Worm (Caenorhabditis elegans) whole organism, L4 larva: ENCODE measurements around the gene C16D9.1.

ENCODE experiments used
- F49E8.2 ChIP-seq: sonication (generic microtip); optimal IDR thresholded peaks from 2 replicates; lab custom pipeline; 2016; ENCODE audit warnings: missing compliant biosample characterization, mild to moderate bottlenecking, missing genetic modification characterization, borderline replicate concordance
- R02D3.7 ChIP-seq: fragments of 150-350 bp; sonication (generic microtip); optimal IDR thresholded peaks from 3 replicates; lab custom pipeline; 2014; ENCODE audit warnings: missing biosample characterization, missing genetic modification characterization
- T20F7.1 ChIP-seq: fragments of 200-800 bp; sonication (Bioruptor generic); optimal IDR thresholded peaks from 2 replicates; lab custom pipeline; 2018; ENCODE audit warnings: mild to moderate bottlenecking, missing genetic modification characterization, missing compliant biosample characterization
- Y5F2A.4 ChIP-seq: fragments of 200-800 bp; sonication (Bioruptor generic); optimal IDR thresholded peaks from 2 replicates; lab custom pipeline; 2018; ENCODE audit warnings: mild to moderate bottlenecking, missing genetic modification characterization, missing compliant biosample characterization
- aha-1 ChIP-seq: fragments of 150-350 bp; peaks from one replicate; lab custom pipeline; 2014; ENCODE audit warnings: missing biosample characterization, missing genetic modification characterization
- cey-2 ChIP-seq: sonication (generic microtip); optimal IDR thresholded peaks from 3 replicates; lab custom pipeline; 2017; ENCODE audit warnings: missing genetic modification characterization, mild to moderate bottlenecking, missing compliant biosample characterization, antibody characterized with exemption, borderline replicate concordance; ENCODE audit not compliant: insufficient read depth
- daf-12 ChIP-seq: fragments of 150-350 bp; optimal IDR thresholded peaks from 2 replicates; lab custom pipeline; 2014; ENCODE audit warnings: missing biosample characterization, missing genetic modification reagents, missing genetic modification characterization
- daf-16 ChIP-seq, 3 experiments: sonication (generic microtip); optimal IDR thresholded peaks; 2 replicates each; lab custom pipeline; 2016 to 2017; ENCODE audit warnings: missing genetic modification characterization in 3 of 3, missing genetic modification reagents in 3 of 3, mild to moderate bottlenecking in 2 of 3, missing compliant biosample characterization in 2 of 3, missing biosample characterization in 1 of 3, moderate library complexity in 1 of 3
- dmd-6 ChIP-seq: fragments of 200-800 bp; sonication (Bioruptor generic); IDR thresholded peaks from 2 replicates; pipeline ENCODE4 v1.3.6; 2022; ENCODE audit warnings: missing genetic modification reagents, missing genetic modification characterization, missing compliant biosample characterization
- dmd-8 ChIP-seq: fragments of 200-800 bp; sonication (Bioruptor generic); IDR thresholded peaks from 2 replicates; pipeline ENCODE4 v1.3.6; 2022; ENCODE audit warnings: missing genetic modification characterization, missing compliant biosample characterization
- dpl-1 ChIP-seq: fragments of 150-350 bp; optimal IDR thresholded peaks from 2 replicates; lab custom pipeline; 2014; ENCODE audit warnings: missing biosample characterization, missing genetic modification reagents, missing genetic modification characterization
- dve-1 ChIP-seq: sonication (generic microtip); optimal IDR thresholded peaks from 2 replicates; lab custom pipeline; 2017; ENCODE audit warnings: antibody characterized with exemption, mild to moderate bottlenecking, missing genetic modification characterization, missing compliant biosample characterization; ENCODE audit not compliant: insufficient read depth
- fkh-10 ChIP-seq: fragments of 150-350 bp; optimal IDR thresholded peaks from 2 replicates; lab custom pipeline; 2014; ENCODE audit warnings: missing biosample characterization, missing genetic modification reagents, missing genetic modification characterization
- fos-1 ChIP-seq: fragments of 150-350 bp; optimal IDR thresholded peaks from 2 replicates; lab custom pipeline; 2014; ENCODE audit warnings: missing biosample characterization, missing genetic modification characterization
- gei-8 ChIP-seq: fragments of 200-800 bp; sonication (Bioruptor generic); optimal IDR thresholded peaks from 2 replicates; lab custom pipeline; 2018; ENCODE audit warnings: mild to moderate bottlenecking, missing genetic modification characterization, missing compliant biosample characterization
- hlh-11 ChIP-seq: fragments of 200-800 bp; sonication (Bioruptor generic); optimal IDR thresholded peaks from 2 replicates; lab custom pipeline; 2018; ENCODE audit warnings: mild to moderate bottlenecking, missing genetic modification characterization, missing compliant biosample characterization
- hlh-30 ChIP-seq: sonication (generic microtip); optimal IDR thresholded peaks from 2 replicates; lab custom pipeline; 2017; ENCODE audit warnings: antibody characterized with exemption, mild to moderate bottlenecking, missing genetic modification characterization, missing compliant biosample characterization; ENCODE audit not compliant: insufficient read depth
- lin-1 ChIP-seq: fragments of 200-800 bp; sonication (Bioruptor generic); IDR thresholded peaks from 2 replicates; pipeline ENCODE4 v1.3.6; 2022; ENCODE audit warnings: missing genetic modification reagents, missing genetic modification characterization, missing compliant biosample characterization
- lin-15B ChIP-seq: fragments of 150-350 bp; sonication (generic microtip); optimal IDR thresholded peaks from 3 replicates; lab custom pipeline; 2014; ENCODE audit warnings: missing biosample characterization, missing genetic modification characterization
- mep-1 ChIP-seq: fragments of 150-350 bp; sonication (generic microtip); optimal IDR thresholded peaks from 3 replicates; lab custom pipeline; 2014; ENCODE audit warnings: missing biosample characterization, missing genetic modification characterization
- mxl-3 ChIP-seq: fragments of 200-800 bp; sonication (Bioruptor generic); optimal IDR thresholded peaks from 2 replicates; lab custom pipeline; 2018; ENCODE audit warnings: mild to moderate bottlenecking, missing genetic modification characterization, missing compliant biosample characterization
- nhr-10 ChIP-seq: fragments of 150-350 bp; optimal IDR thresholded peaks from 2 replicates; lab custom pipeline; 2014; ENCODE audit warnings: missing biosample characterization, missing genetic modification characterization
- nhr-25 ChIP-seq: sonication (generic microtip); optimal IDR thresholded peaks from 2 replicates; lab custom pipeline; 2017; ENCODE audit warnings: missing genetic modification characterization, mild to moderate bottlenecking, missing compliant biosample characterization, antibody characterized with exemption, moderate library complexity, borderline replicate concordance; ENCODE audit not compliant: insufficient read depth
- nhr-28 ChIP-seq: fragments of 150-350 bp; optimal IDR thresholded peaks from 2 replicates; lab custom pipeline; 2014; ENCODE audit warnings: missing biosample characterization, missing genetic modification characterization
- nhr-41 ChIP-seq: fragments of 200-800 bp; sonication (Bioruptor generic); IDR thresholded peaks from 2 replicates; pipeline ENCODE4 v1.3.6; 2022; ENCODE audit warnings: missing genetic modification reagents, missing genetic modification characterization, missing compliant biosample characterization
- nhr-42 ChIP-seq: fragments of 200-800 bp; sonication (Bioruptor generic); IDR thresholded peaks from 2 replicates; pipeline ENCODE4 v1.3.6; 2022; ENCODE audit warnings: missing genetic modification characterization, missing compliant biosample characterization
- nhr-48 ChIP-seq: sonication (generic microtip); optimal IDR thresholded peaks from 2 replicates; lab custom pipeline; 2016; ENCODE audit warnings: mild to moderate bottlenecking, missing genetic modification characterization, missing compliant biosample characterization
- nhr-77 ChIP-seq: fragments of 150-350 bp; optimal IDR thresholded peaks from 2 replicates; lab custom pipeline; 2014; ENCODE audit warnings: missing biosample characterization, missing genetic modification characterization
- pqm-1 ChIP-seq: sonication (generic microtip); optimal IDR thresholded peaks from 2 replicates; lab custom pipeline; 2017; ENCODE audit warnings: missing biosample characterization, missing genetic modification characterization
- snpc-1.2 ChIP-seq: fragments of 200-800 bp; sonication (Bioruptor generic); IDR thresholded peaks from 2 replicates; pipeline ENCODE4 v1.3.6; 2022; ENCODE audit warnings: missing genetic modification reagents, missing genetic modification characterization, missing compliant biosample characterization
- spr-1 ChIP-seq: sonication (generic microtip); optimal IDR thresholded peaks from 2 replicates; lab custom pipeline; 2016; ENCODE audit warnings: mild to moderate bottlenecking, missing genetic modification characterization, missing compliant biosample characterization
- unc-62 ChIP-seq, 3 experiments: fragments of 150-350 bp in 1 of 3; sonication (generic microtip); optimal IDR thresholded peaks in 2 of 3; peaks in 1 of 3; 1 replicate in 1 of 3; 2 replicates in 2 of 3; lab custom pipeline; 2014 to 2017; ENCODE audit warnings: missing biosample characterization in 3 of 3, missing genetic modification characterization in 3 of 3, missing genetic modification reagents in 3 of 3, missing genotype in 1 of 3
- zip-11 ChIP-seq: fragments of 200-800 bp; sonication (Bioruptor generic); IDR thresholded peaks from 2 replicates; pipeline ENCODE4 v1.3.6; 2022; ENCODE audit warnings: missing genetic modification characterization, missing compliant biosample characterization
- ztf-11 ChIP-seq: fragments of 150-350 bp; optimal IDR thresholded peaks from 2 replicates; lab custom pipeline; 2014; ENCODE audit warnings: missing biosample characterization, missing genetic modification characterization
- ztf-7 ChIP-seq: fragments of 150-350 bp; optimal IDR thresholded peaks from 2 replicates; lab custom pipeline; 2014; ENCODE audit warnings: missing biosample characterization, missing genetic modification characterization

C16D9.1 gene

DNA sequence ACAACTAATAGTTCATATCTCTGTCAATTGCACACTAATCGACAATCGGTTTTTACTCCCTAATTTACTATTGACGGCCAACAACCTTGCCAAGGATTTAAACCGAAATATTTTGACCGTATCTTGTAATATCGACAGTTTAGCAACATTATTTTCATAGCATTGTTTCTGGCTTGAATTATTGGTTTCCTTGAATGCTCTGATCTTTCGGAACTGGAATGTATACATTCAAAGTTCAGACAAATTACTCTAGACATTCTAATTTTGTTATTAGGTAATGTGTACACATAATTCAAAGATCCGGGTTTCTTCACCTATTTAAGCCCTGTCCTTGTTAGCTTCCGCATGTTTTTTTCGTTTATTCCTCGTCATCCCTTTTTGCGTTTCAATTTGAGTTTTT lies 4.8 kb downstream of the C16D9.1 start, which contains the start of gene C16D9.9:
Gene C16D9.9 (plus strand): TSS at position 301 of the 400 bp plus-strand sequence.
- TF ChIP-seq fkh-10 (no peak), daf-12 (tag; lab: Kevin White, UChicago) (no peak), dmd-8 (no peak), mxl-3 (GFP tag; lab: Kevin White, UChicago) (no peak), cey-2 (tag; lab: Kevin White, UChicago) (no peak), zip-11 (no peak), F49E8.2 (tag; lab: Kevin White, UChicago) (no peak), nhr-25 (tag; lab: Kevin White, UChicago) (no peak)
- TF ChIP-seq, all 104 proteins: peak for 0

DNA sequence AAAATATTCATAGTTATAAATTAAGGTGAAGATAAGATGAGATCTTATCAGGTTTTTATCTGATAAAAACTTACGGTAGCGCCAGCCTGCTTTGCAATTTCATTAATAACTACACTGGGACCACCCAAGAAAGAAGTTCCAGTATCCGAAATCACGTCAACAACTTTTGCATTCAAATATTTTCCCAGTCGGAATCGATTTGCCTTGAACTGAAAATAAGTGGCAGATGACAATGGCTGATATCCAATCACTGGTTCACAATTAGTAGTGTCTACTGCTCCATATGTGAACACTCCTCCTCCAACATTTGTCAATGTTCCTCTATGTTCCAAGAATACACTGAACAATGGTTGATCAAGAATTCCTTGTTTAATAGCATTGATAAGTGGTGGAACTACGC lies 7.1 kb downstream of the C16D9.1 start, which contains the start of gene F21F8.5:
Gene F21F8.5 (minus strand): TSS at position 101 of the 400 bp plus-strand sequence.
- TF ChIP-seq dve-1 (tag; lab: Kevin White, UChicago) (no peak), daf-16 (GFP tag; optimal IDR thresholded peaks at IDR 0.05; lab: Kevin White, UChicago) (no peak), daf-16 (tag; optimal IDR thresholded peaks at IDR 0.05; lab: Kevin White, UChicago) (no peak), unc-62 (GFP tag; optimal IDR thresholded peaks at IDR 0.05 in 1 of 2; lab: Kevin White, UChicago) (peak in 1 of 2 experiments; percentile 32), unc-62 (tag; optimal IDR thresholded peaks at IDR 0.05; lab: Kevin White, UChicago) (no peak)

DNA sequence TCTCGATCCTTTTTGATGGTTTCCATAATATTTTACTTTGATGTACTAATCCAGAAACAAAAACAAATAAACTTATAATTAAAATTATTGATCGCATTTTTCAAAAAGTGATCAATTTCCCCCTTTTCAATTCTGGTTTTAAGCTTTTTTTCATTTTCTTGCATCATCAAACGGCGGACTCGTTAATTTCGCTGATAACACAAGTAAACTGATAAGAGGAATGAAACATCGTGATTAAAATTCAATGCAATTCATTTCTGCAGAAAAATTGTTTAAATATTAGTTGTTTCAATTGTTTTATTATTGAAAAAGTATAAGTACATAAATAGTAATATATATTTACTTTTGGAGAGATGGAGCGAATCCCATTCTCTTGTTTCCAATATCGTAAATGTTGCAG lies 8.2 kb downstream of the C16D9.1 start:
- TF ChIP-seq nhr-42 (GFP tag; lab: Robert Waterston, UW), result no peak
- peak; percentile 40 for TF ChIP-seq T20F7.1 (GFP tag; lab: Kevin White, UChicago)
- no peak for TF ChIP-seq zip-11
- no peak for TF ChIP-seq lin-15B (tag; lab: Kevin White, UChicago)
- peak; percentile 28 for TF ChIP-seq nhr-48 (tag; lab: Kevin White, UChicago)
- TF ChIP-seq hlh-30, result no peak
- no peak for TF ChIP-seq dpl-1 (GFP tag; lab: Kevin White, UChicago)
- TF ChIP-seq dve-1 (tag; lab: Kevin White, UChicago), result peak; percentile 76
- peak; percentile 93 for TF ChIP-seq pqm-1 (tag; lab: Kevin White, UChicago)
- TF ChIP-seq mep-1 (tag; lab: Kevin White, UChicago), result peak; percentile 69
- peak; percentile 80 for TF ChIP-seq dmd-6 (GFP tag; lab: Robert Waterston, UW)
- no peak for TF ChIP-seq snpc-1.2 (GFP tag; lab: Robert Waterston, UW)
- no peak for TF ChIP-seq Y5F2A.4 (GFP tag; lab: Kevin White, UChicago)
- no peak for TF ChIP-seq R02D3.7 (tag; lab: Kevin White, UChicago)
- TF ChIP-seq fos-1 (tag; lab: Kevin White, UChicago), result peak; percentile 31
- TF ChIP-seq nhr-10 (tag; lab: Kevin White, UChicago), result peak; percentile 32
- no peak for TF ChIP-seq cey-2 (tag; lab: Kevin White, UChicago)
- no peak for TF ChIP-seq ztf-11 (tag; lab: Kevin White, UChicago)
- TF ChIP-seq nhr-77 (tag; lab: Kevin White, UChicago), result peak; percentile 92
- TF ChIP-seq hlh-11 (tag; lab: Kevin White, UChicago), result peak; percentile 54
- no peak for TF ChIP-seq daf-16 (GFP tag; optimal IDR thresholded peaks at IDR 0.05; lab: Kevin White, UChicago)
- peak; percentile 67 for TF ChIP-seq daf-16 (tag; optimal IDR thresholded peaks at IDR 0.05; lab: Kevin White, UChicago)
- no peak for TF ChIP-seq spr-1 (tag; lab: Kevin White, UChicago)
- no peak for TF ChIP-seq nhr-41
- peak in 1 of 2 experiments; percentile 41 for TF ChIP-seq unc-62 (GFP tag; optimal IDR thresholded peaks at IDR 0.05 in 1 of 2; lab: Kevin White, UChicago)
- TF ChIP-seq unc-62 (tag; optimal IDR thresholded peaks at IDR 0.05; lab: Kevin White, UChicago), result no peak
- no peak for TF ChIP-seq aha-1
- no peak for TF ChIP-seq gei-8 (GFP tag; lab: Kevin White, UChicago)
- 0 out of 2 replicates have a peak, but pooled peaks have one; percentile 55 for TF ChIP-seq lin-1 (GFP tag; lab: Robert Waterston, UW)
- peak; percentile 89 for TF ChIP-seq ztf-7 (tag; lab: Kevin White, UChicago)
- peak; percentile 75 for TF ChIP-seq nhr-28 (tag; lab: Kevin White, UChicago)
- TF ChIP-seq, all 104 proteins: peak for 15
